Worm (Caenorhabditis elegans) whole organism, L4 larva: ENCODE results near the gene math-7.

ENCODE experiments used
- egl-27 ChIP-seq: sonication (generic microtip); optimal IDR thresholded peaks from 3 replicates; lab custom pipeline; 2017; ENCODE audit warnings: missing biosample characterization, missing genetic modification reagents, missing genetic modification characterization
- hlh-30 ChIP-seq: sonication (generic microtip); optimal IDR thresholded peaks from 2 replicates; lab custom pipeline; 2017; ENCODE audit warnings: antibody characterized with exemption, mild to moderate bottlenecking, missing genetic modification characterization, missing compliant biosample characterization; ENCODE audit not compliant: insufficient read depth
- nhr-237 ChIP-seq: sonication (generic microtip); optimal IDR thresholded peaks from 2 replicates; lab custom pipeline; 2017; ENCODE audit warnings: missing biosample characterization, missing genetic modification characterization
- nhr-25 ChIP-seq: sonication (generic microtip); optimal IDR thresholded peaks from 2 replicates; lab custom pipeline; 2017; ENCODE audit warnings: missing genetic modification characterization, mild to moderate bottlenecking, missing compliant biosample characterization, antibody characterized with exemption, moderate library complexity, borderline replicate concordance; ENCODE audit not compliant: insufficient read depth
- skn-1 ChIP-seq: fragments of 150-350 bp; optimal IDR thresholded peaks from 2 replicates; lab custom pipeline; 2014; ENCODE audit warnings: missing biosample characterization, missing genetic modification characterization
- unc-130 ChIP-seq: sonication (generic microtip); optimal IDR thresholded peaks from 2 replicates; lab custom pipeline; 2016; ENCODE audit warnings: missing genetic modification reagents, missing genetic modification characterization, missing compliant biosample characterization
- unc-39 ChIP-seq: sonication (generic microtip); optimal IDR thresholded peaks from 2 replicates; lab custom pipeline; 2017; ENCODE audit warnings: missing biosample characterization, missing genetic modification characterization

ce11 chrII:1922665-1923187 lies 36.4 kb upstream of the math-7 start, which contains the start of the genes bath-2 and F52C6.4:
- TF ChIP-seq egl-27 (no peak), nhr-25 (tag; lab: Kevin White, UChicago) (no peak), skn-1 (tag; lab: Kevin White, UChicago) (no peak), unc-130 (no peak), nhr-237 (tag; lab: Kevin White, UChicago) (no peak), hlh-30 (tag; lab: Kevin White, UChicago) (no peak), unc-39 (tag; lab: Kevin White, UChicago) (no peak)
